Fruit fly (Drosophila melanogaster): ENCODE results near the gene MICAL-like.

MICAL-like gene

DNA sequence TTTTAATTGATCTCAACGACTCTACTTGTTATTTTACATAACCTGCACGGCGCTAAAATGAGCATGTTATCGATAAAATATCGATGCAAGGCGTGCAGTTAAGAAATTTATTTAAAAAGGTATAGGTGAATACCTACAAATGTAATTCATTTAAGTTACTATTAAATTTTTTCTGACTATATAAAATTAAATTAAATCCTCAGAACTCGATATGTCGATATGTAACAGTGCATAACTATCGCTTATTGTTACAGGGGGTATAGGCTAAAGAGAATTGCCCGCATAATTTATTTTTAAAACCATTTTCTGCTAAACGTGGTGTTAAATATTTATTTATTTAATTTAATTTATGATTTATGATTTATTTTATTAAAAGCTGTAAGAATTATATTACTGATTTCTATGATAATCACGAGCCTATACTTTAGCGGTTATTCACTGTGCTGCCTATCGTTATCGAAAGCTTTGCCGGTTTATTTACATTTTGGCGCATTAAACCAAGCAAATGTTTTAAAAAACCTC lies 2.7 kb upstream of the MICAL-like start, which contains the start of the genes mRpL20 and Icmt (continued):
- TF ChIP-seq svp (GFP tag) (peak; percentile 94), CG6276 (GFP tag; optimal IDR thresholded peaks at IDR 0.05) (peak; percentile 81), spab (GFP tag; optimal IDR thresholded peaks at IDR 0.05) (peak; percentile 77), CG8632 (GFP tag; optimal IDR thresholded peaks at IDR 0.05) (peak; percentile 95), fd59A (GFP tag; optimal IDR thresholded peaks at IDR 0.05) (peak; percentile 82), CG9139 (GFP tag; optimal IDR thresholded peaks at IDR 0.05) (peak; percentile 73), ss (GFP tag; optimal IDR thresholded peaks at IDR 0.05) (peak; percentile 85 to 91), Sox102F (GFP tag; optimal IDR thresholded peaks at IDR 0.05) (peak; percentile 87), Blimp-1 (GFP tag; optimal IDR thresholded peaks at IDR 0.05) (peak; percentile 69), esn (GFP tag; optimal IDR thresholded peaks at IDR 0.05) (peak; percentile 95), fkh (GFP tag; optimal IDR thresholded peaks at IDR 0.05) (peak; percentile 78), CG34406 (GFP tag; optimal IDR thresholded peaks at IDR 0.05) (peak; percentile 96), CG6163 (GFP tag; IDR thresholded peaks at IDR 0.05) (peak; percentile 97), Gug (GFP tag; IDR thresholded peaks at IDR 0.05) (peak; percentile 98), CG11294 (GFP tag; IDR thresholded peaks at IDR 0.05) (peak; percentile 93), CG7368 (GFP tag; optimal IDR thresholded peaks at IDR 0.05) (peak; percentile 67), CG6854 (GFP tag; optimal IDR thresholded peaks at IDR 0.05) (peak; percentile 57), CG6792 (GFP tag; optimal IDR thresholded peaks at IDR 0.05) (peak; percentile 94)

DNA sequence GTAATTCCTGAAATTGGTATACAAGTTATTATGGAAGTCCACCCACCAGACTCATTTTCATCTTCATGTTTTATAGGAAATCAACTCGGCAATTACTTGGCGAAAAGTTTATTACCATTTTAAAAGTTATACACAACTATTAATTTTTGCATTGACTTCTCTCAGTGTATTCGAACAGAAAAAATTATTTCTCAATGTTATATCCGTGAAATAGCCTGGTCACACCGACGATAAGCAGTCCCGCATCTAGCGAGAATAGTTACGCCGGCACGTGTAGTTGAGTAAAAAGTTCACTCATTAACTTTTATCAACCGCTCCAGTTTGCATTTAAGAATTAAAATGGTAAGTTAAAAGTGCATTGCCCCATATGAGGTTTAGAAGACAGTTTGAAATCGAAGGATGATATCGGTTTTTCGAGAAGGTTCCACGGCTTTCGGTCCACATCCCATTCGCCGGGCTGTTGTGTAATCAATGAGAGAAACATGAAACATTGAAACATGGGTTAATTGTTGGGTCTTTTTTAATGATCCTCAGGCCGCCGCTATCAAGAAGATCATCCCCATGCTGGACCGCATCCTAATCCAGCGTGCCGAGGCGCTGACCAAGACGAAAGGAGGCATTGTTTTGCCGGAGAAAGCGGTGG lies 812 bp upstream of the MICAL-like start, which contains the start of gene CG11267:
CG11267 (plus strand) TSS at position 228 of the 643 bp plus-strand sequence.
- TF ChIP-seq esn (GFP tag; optimal IDR thresholded peaks at IDR 0.05) (peak; percentile 86), Hr39 (GFP tag; optimal IDR thresholded peaks at IDR 0.05) (peak; percentile 83), CG7368 (GFP tag; optimal IDR thresholded peaks at IDR 0.05) (peak; percentile 70), spab (GFP tag; optimal IDR thresholded peaks at IDR 0.05) (peak; percentile 78), Sox15 (GFP tag; optimal IDR thresholded peaks at IDR 0.05) (peak; percentile 66), vri (GFP tag; optimal IDR thresholded peaks at IDR 0.05) (peak; percentile 57), ss (GFP tag; optimal IDR thresholded peaks at IDR 0.05) (peak; percentile 46 to 72), cyc (GFP tag; optimal IDR thresholded peaks at IDR 0.05) (peak; percentile 86), CG32006 (GFP tag; optimal IDR thresholded peaks at IDR 0.05) (peak; percentile 84), fkh (GFP tag; optimal IDR thresholded peaks at IDR 0.05) (peak; percentile 50), Eip78C (GFP tag) (peak; percentile 96), CG6276 (GFP tag; optimal IDR thresholded peaks at IDR 0.05) (no peak), achi (GFP tag; optimal IDR thresholded peaks at IDR 0.05) (peak; percentile 70), eg (GFP tag; IDR thresholded peaks at IDR 0.05) (peak; percentile 93), CG4318 (GFP tag; optimal IDR thresholded peaks at IDR 0.05) (peak; percentile 70), fd59A (GFP tag; optimal IDR thresholded peaks at IDR 0.05) (peak; percentile 50), CG16779 (tag; optimal IDR thresholded peaks at IDR 0.05) (no peak), CG10631 (GFP tag; optimal IDR thresholded peaks at IDR 0.05) (peak; percentile 83), CG34406 (GFP tag; optimal IDR thresholded peaks at IDR 0.05) (peak; percentile 77), CG3032 (tag; optimal IDR thresholded peaks at IDR 0.05) (peak; percentile 86), CG8319 (GFP tag; optimal IDR thresholded peaks at IDR 0.05) (peak; percentile 71), Hr4 (GFP tag; optimal IDR thresholded peaks at IDR 0.05) (peak; percentile 87), Sox14 (GFP tag; optimal IDR thresholded peaks at IDR 0.05) (peak; percentile 84), svp (GFP tag) (peak; percentile 90), Blimp-1 (GFP tag; optimal IDR thresholded peaks at IDR 0.05) (peak; percentile 65), CG1621 (tag; optimal IDR thresholded peaks at IDR 0.05) (peak; percentile 74), fd85E (GFP tag; optimal IDR thresholded peaks at IDR 0.05) (peak; percentile 28), CG15336 (GFP tag; IDR thresholded peaks at IDR 0.05) (peak; percentile 88), Ets96B (tag; optimal IDR thresholded peaks at IDR 0.05) (peak; percentile 76), Smox (GFP tag; optimal IDR thresholded peaks at IDR 0.05) (peak; percentile 83), CG31627 (GFP tag; optimal IDR thresholded peaks at IDR 0.05) (peak; percentile 85), CG3919 (GFP tag; optimal IDR thresholded peaks at IDR 0.05) (peak; percentile 91), OdsH (GFP tag; optimal IDR thresholded peaks at IDR 0.05) (peak; percentile 80), Hr38 (GFP tag; optimal IDR thresholded peaks at IDR 0.05) (no peak), Met (GFP tag; optimal IDR thresholded peaks at IDR 0.05) (peak; percentile 87), CG8632 (GFP tag; optimal IDR thresholded peaks at IDR 0.05) (peak; percentile 69), CG11762 (GFP tag; optimal IDR thresholded peaks at IDR 0.05; ENCODE audit: insufficient read depth) (peak; percentile 82), topi (GFP tag; optimal IDR thresholded peaks at IDR 0.05) (peak; percentile 84), dsx (GFP tag; optimal IDR thresholded peaks at IDR 0.05; ENCODE audit: poor library complexity, severe bottlenecking) (peak; percentile 78), Eip75B (GFP tag; optimal IDR thresholded peaks at IDR 0.05) (peak; percentile 76)
